Fruit fly (Drosophila melanogaster) S2 (cell line): ENCODE results near the gene CG17078.

Source experiments
- CG8478 ChIP-seq: fragments of >200 bp; optimal IDR thresholded peaks from 2 replicates; lab custom pipeline; 2018
- CTCF ChIP-seq, 2 experiments: fragments of >200 bp; optimal IDR thresholded peaks; 2 replicates each; lab custom pipeline; 2018

- TF ChIP-seq CG8478 (lab: Kevin White, UChicago) (no peak), CTCF (optimal IDR thresholded peaks at IDR 0.05; lab: Kevin White, UChicago) (no peak)
These were observed 41.7 kb upstream of the CG17078 start for dm6 chr2L:319745-320144.
